Worm (Caenorhabditis elegans) whole organism, late embryonic: ENCODE results near the gene AC3.5.

Source experiments
- C08G9.2 ChIP-seq: sonication (generic microtip); optimal IDR thresholded peaks from 2 replicates; lab custom pipeline; 2016; ENCODE audit warnings: mild to moderate bottlenecking, missing genetic modification characterization, moderate library complexity, missing compliant biosample characterization
- ahr-1 ChIP-seq: sonication (generic microtip); optimal IDR thresholded peaks from 2 replicates; lab custom pipeline; 2016; ENCODE audit warnings: missing genetic modification characterization, missing compliant biosample characterization
- ceh-48 ChIP-seq: sonication (generic microtip); optimal IDR thresholded peaks from 2 replicates; lab custom pipeline; 2016; ENCODE audit warnings: missing genetic modification characterization, inconsistent platforms, missing compliant biosample characterization
- che-1 ChIP-seq: sonication (generic microtip); optimal IDR thresholded peaks from 2 replicates; lab custom pipeline; 2016; ENCODE audit warnings: mild to moderate bottlenecking, missing genetic modification characterization, missing compliant biosample characterization
- ets-4 ChIP-seq: sonication (generic microtip); optimal IDR thresholded peaks from 2 replicates; lab custom pipeline; 2016; ENCODE audit warnings: missing genetic modification characterization, missing compliant biosample characterization
- hlh-6 ChIP-seq: sonication (generic microtip); optimal IDR thresholded peaks from 2 replicates; lab custom pipeline; 2016; ENCODE audit warnings: missing genotype, missing genetic modification characterization, missing compliant biosample characterization
- zip-5 ChIP-seq: sonication (generic microtip); optimal IDR thresholded peaks from 2 replicates; lab custom pipeline; 2016; ENCODE audit warnings: missing genetic modification characterization, missing compliant biosample characterization

- TF ChIP-seq ceh-48 (tag; lab: Kevin White, UChicago) (no peak), hlh-6 (tag; lab: Kevin White, UChicago) (no peak), zip-5 (tag; lab: Kevin White, UChicago) (no peak), ahr-1 (tag; lab: Kevin White, UChicago) (no peak), che-1 (no peak), ets-4 (tag; lab: Kevin White, UChicago) (no peak), C08G9.2 (tag; lab: Kevin White, UChicago) (no peak)
These were observed 36.8 kb downstream of the AC3.5 start, which contains the start of gene col-12 for ce11 chrV:10425098-10425497.
